Worm (Caenorhabditis elegans) whole organism, young adult: ENCODE measurements around the gene Y17G9A.3.

ENCODE experiments used
- C06A6.2 ChIP-seq: fragments of 200-800 bp; sonication (Bioruptor generic); conservative IDR thresholded peaks from 2 replicates; pipeline ENCODE4 v1.3.6; 2022; ENCODE audit warnings: missing genetic modification characterization, missing compliant biosample characterization
- C17E4.6 ChIP-seq: fragments of 200-800 bp; sonication (Bioruptor generic); IDR thresholded peaks from 2 replicates; pipeline ENCODE4 v1.3.6; 2022; ENCODE audit warnings: missing genetic modification reagents, missing genetic modification characterization, missing compliant biosample characterization
- T26A5.8 ChIP-seq: sonication (generic microtip); optimal IDR thresholded peaks from 2 replicates; lab custom pipeline; 2016; ENCODE audit warnings: missing genetic modification characterization, missing compliant biosample characterization
- cebp-1 ChIP-seq, 2 experiments: fragments of 200-800 bp in 1 of 2; sonication (Bioruptor generic) in 1 of 2; sonication (generic microtip) in 1 of 2; IDR thresholded peaks in 1 of 2; optimal IDR thresholded peaks in 1 of 2; 2 replicates each; pipeline versions ENCODE4 v1.3.6 to Lab custom; 2017 to 2022; ENCODE audit warnings: missing compliant biosample characterization in 2 of 2, missing genetic modification characterization in 2 of 2, mild to moderate bottlenecking in 1 of 2, missing genetic modification reagents in 1 of 2, moderate library complexity in 1 of 2
- cebp-2 ChIP-seq: fragments of 200-800 bp; sonication (Bioruptor generic); IDR thresholded peaks from 2 replicates; pipeline ENCODE4 v1.3.6; 2022; ENCODE audit warnings: missing genetic modification characterization, missing compliant biosample characterization
- him-1 ChIP-seq: sonication (generic microtip); optimal IDR thresholded peaks from 2 replicates; lab custom pipeline; 2016; ENCODE audit warnings: missing genotype, missing genetic modification reagents, missing genetic modification characterization, missing compliant biosample characterization
- hsf-1 ChIP-seq: fragments of 200-800 bp; sonication (Bioruptor generic); IDR thresholded peaks from 2 replicates; pipeline ENCODE4 v1.3.6; 2022; ENCODE audit warnings: missing genetic modification reagents, missing genetic modification characterization, missing compliant biosample characterization
- mcd-1 ChIP-seq: fragments of 200-800 bp; sonication (Bioruptor generic); IDR thresholded peaks from 2 replicates; pipeline ENCODE4 v1.3.6; 2022; ENCODE audit warnings: missing genetic modification reagents, missing genetic modification characterization, missing compliant biosample characterization
- nhr-27 ChIP-seq: fragments of 200-800 bp; sonication (Bioruptor generic); optimal IDR thresholded peaks from 2 replicates; lab custom pipeline; 2018; ENCODE audit warnings: mild to moderate bottlenecking, missing genetic modification characterization, moderate library complexity, missing compliant biosample characterization
- repo-1 ChIP-seq: sonication (generic microtip); optimal IDR thresholded peaks from 2 replicates; lab custom pipeline; 2017; ENCODE audit warnings: mild to moderate bottlenecking, missing genetic modification characterization, missing compliant biosample characterization
- snpc-4 ChIP-seq, 5 experiments: fragments of 150-350 bp in 1 of 5; sonication (generic microtip) in 4 of 5; optimal IDR thresholded peaks; 2 replicates each; lab custom pipeline; 2014 to 2018; ENCODE audit warnings: missing genetic modification characterization in 5 of 5, missing biosample characterization in 3 of 5, antibody characterized with exemption in 2 of 5, mild to moderate bottlenecking in 2 of 5, missing compliant biosample characterization in 2 of 5, missing genotype in 2 of 5, moderate library complexity in 2 of 5, missing genetic modification reagents in 1 of 5

DNA sequence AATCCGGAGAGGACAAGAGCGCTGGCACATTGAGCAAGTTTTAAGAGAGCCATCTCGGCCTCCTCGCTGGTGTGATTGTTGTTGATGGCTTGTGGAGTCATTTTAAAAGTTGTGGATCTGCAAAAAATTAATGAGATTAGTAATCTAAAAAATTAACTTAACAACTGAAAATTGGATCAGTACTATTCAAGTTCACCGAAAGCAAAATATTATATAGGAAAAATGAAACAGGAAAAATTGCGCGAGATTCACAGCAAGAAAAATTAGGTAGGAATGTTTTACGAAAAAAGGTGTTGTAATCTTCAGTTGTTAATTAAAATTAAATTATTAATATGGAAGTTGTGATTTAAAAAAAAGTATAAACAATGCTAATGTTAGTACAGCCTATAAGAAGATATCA lies 28.8 kb upstream of the Y17G9A.3 start, which contains the start of gene T08B6.1:
- TF ChIP-seq cebp-2 (GFP tag; lab: Robert Waterston, UW), result no peak
- no peak for TF ChIP-seq him-1 (tag; lab: Kevin White, UChicago)
- no peak for TF ChIP-seq snpc-4 (GFP tag; optimal IDR thresholded peaks at IDR 0.05; lab: Kevin White, UChicago)
- TF ChIP-seq snpc-4 (tag; optimal IDR thresholded peaks at IDR 0.05; lab: Kevin White, UChicago), result no peak
- no peak for TF ChIP-seq cebp-1 (GFP tag; IDR thresholded peaks at IDR 0.05; lab: Robert Waterston, UW)
- TF ChIP-seq cebp-1 (tag; optimal IDR thresholded peaks at IDR 0.05; lab: Kevin White, UChicago), result no peak
- TF ChIP-seq repo-1, result no peak
- TF ChIP-seq T26A5.8 (tag; lab: Kevin White, UChicago), result no peak
- TF ChIP-seq mcd-1 (GFP tag; lab: Robert Waterston, UW), result no peak
- TF ChIP-seq C17E4.6, result no peak
- no peak for TF ChIP-seq nhr-27
- no peak for TF ChIP-seq C06A6.2 (GFP tag; lab: Robert Waterston, UW)
- TF ChIP-seq hsf-1 (GFP tag; lab: Robert Waterston, UW), result no peak
